Fruit fly (Drosophila melanogaster) whole organism, pupa: ENCODE results near the gene CG16953.

Experiments used
- CG10348 ChIP-seq: fragments of 200-800 bp; sonication (Bioruptor generic); IDR thresholded peaks from 2 replicates; pipeline ENCODE4 v1.3.6; 2022; ENCODE audit warnings: missing biosample characterization, missing genetic modification characterization
- CG12605 ChIP-seq: fragments of 200-800 bp; sonication (Bioruptor generic); IDR thresholded peaks from 2 replicates; pipeline ENCODE4 v1.3.6; 2022; ENCODE audit warnings: missing biosample characterization, missing genetic modification characterization
- CG15710 ChIP-seq: fragments of 200-800 bp; sonication (Bioruptor generic); optimal IDR thresholded peaks from 2 replicates; lab custom pipeline; 2018; ENCODE audit warnings: missing biosample characterization, mild to moderate bottlenecking, missing genetic modification characterization, moderate library complexity
- CG34367 ChIP-seq: fragments of 200-800 bp; sonication (Bioruptor generic); optimal IDR thresholded peaks from 2 replicates; lab custom pipeline; 2018; ENCODE audit warnings: missing biosample characterization, mild to moderate bottlenecking, missing genetic modification characterization
- CG4496 ChIP-seq: fragments of 200-800 bp; sonication (Bioruptor generic); IDR thresholded peaks from 3 replicates; pipeline ENCODE4 v1.3.6; 2022; ENCODE audit warnings: missing biosample characterization, missing genetic modification characterization
- CG8301 ChIP-seq: fragments of 200-800 bp; sonication (Bioruptor generic); optimal IDR thresholded peaks from 2 replicates; lab custom pipeline; 2018; ENCODE audit warnings: missing biosample characterization, mild to moderate bottlenecking, missing genetic modification characterization
- D1 ChIP-seq: fragments of 200-800 bp; sonication (Bioruptor generic); optimal IDR thresholded peaks from 2 replicates; lab custom pipeline; 2018; ENCODE audit warnings: missing biosample characterization, mild to moderate bottlenecking, missing genetic modification characterization, moderate library complexity
- Pif1A ChIP-seq: fragments of 200-800 bp; sonication (Bioruptor generic); optimal IDR thresholded peaks from 3 replicates; lab custom pipeline; 2016; ENCODE audit warnings: missing biosample characterization, missing genetic modification characterization
- Snoo ChIP-seq: fragments of 200-800 bp; sonication (Bioruptor generic); optimal IDR thresholded peaks from 3 replicates; lab custom pipeline; 2017; ENCODE audit warnings: missing biosample characterization, mild to moderate bottlenecking, missing genetic modification characterization, inconsistent platforms
- rn ChIP-seq: fragments of 200-800 bp; sonication (Bioruptor generic); IDR thresholded peaks from 2 replicates; pipeline ENCODE4 v1.3.6; 2022; ENCODE audit warnings: missing biosample characterization, missing genetic modification characterization

DNA sequence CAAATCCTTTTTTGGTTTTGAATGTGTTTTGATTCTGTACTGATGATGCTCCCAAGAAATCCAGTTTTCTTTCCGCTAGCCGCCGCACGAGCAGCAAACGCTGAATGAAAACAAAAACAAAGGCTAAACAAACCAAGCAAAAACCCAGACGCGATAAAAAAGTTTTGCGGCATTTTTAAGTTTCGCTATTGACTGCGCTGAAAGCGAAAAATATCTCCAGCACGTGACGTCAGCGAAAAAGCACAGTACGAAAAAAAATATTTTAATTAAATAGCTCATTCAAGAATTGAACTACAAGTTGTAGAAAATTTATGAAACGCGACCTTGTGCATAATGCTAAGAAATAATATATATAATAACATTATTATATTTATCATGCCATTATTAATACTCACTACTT is 40.7 kb downstream of the CG16953 start:
- no peak for TF ChIP-seq rn (GFP tag; lab: Robert Waterston, UW)
- no peak for TF ChIP-seq CG10348 (GFP tag; lab: Robert Waterston, UW)
- TF ChIP-seq CG15710 (tag; lab: Kevin White, UChicago) = no peak
- no peak for TF ChIP-seq Pif1A (GFP tag; lab: Kevin White, UChicago)
- no peak for TF ChIP-seq CG4496 (GFP tag; lab: Robert Waterston, UW)
- no peak for TF ChIP-seq D1
- no peak for TF ChIP-seq CG8301 (tag; lab: Kevin White, UChicago)
- no peak for TF ChIP-seq Snoo (tag; lab: Kevin White, UChicago)
- TF ChIP-seq CG12605 (GFP tag; lab: Robert Waterston, UW) = no peak
- no peak for TF ChIP-seq CG34367 (tag; lab: Kevin White, UChicago)
